Fruit fly (Drosophila melanogaster) whole organism, prepupa: ENCODE results near the gene CG15390.
A peak's percentile ranks its signal among the peaks of the same experiment; 100 is the strongest.

Experiments
- CG11294 ChIP-seq: fragments of 200-800 bp; sonication (Bioruptor generic); IDR thresholded peaks from 2 replicates; pipeline ENCODE4 v1.3.6; 2022; ENCODE audit warnings: missing biosample characterization, missing genetic modification characterization
- CG3032 ChIP-seq: fragments of 200-800 bp; optimal IDR thresholded peaks from 2 replicates; lab custom pipeline; 2019; ENCODE audit warnings: missing biosample characterization, mild to moderate bottlenecking, missing genetic modification characterization, moderate library complexity
- CG34406 ChIP-seq: fragments of 200-800 bp; sonication (Bioruptor generic); optimal IDR thresholded peaks from 3 replicates; lab custom pipeline; 2016; ENCODE audit warnings: missing biosample characterization, missing genetic modification characterization
- CG4318 ChIP-seq: fragments of 200-800 bp; sonication (Bioruptor generic); optimal IDR thresholded peaks from 3 replicates; lab custom pipeline; 2017; ENCODE audit warnings: missing biosample characterization, mild to moderate bottlenecking, missing genetic modification characterization
- CG6792 ChIP-seq: fragments of 200-800 bp; sonication (Bioruptor generic); optimal IDR thresholded peaks from 3 replicates; lab custom pipeline; 2016; ENCODE audit warnings: missing biosample characterization, missing genetic modification characterization
- CG7368 ChIP-seq: fragments of 200-800 bp; sonication (Bioruptor generic); optimal IDR thresholded peaks from 3 replicates; lab custom pipeline; 2016; ENCODE audit warnings: missing biosample characterization, missing genetic modification characterization
- CG8119 ChIP-seq: fragments of 200-800 bp; sonication (Bioruptor generic); IDR thresholded peaks from 3 replicates; pipeline ENCODE4 v1.3.6; 2022; ENCODE audit warnings: missing biosample characterization, missing genetic modification characterization
- Eip78C ChIP-seq: fragments of 200-800 bp; sonication (Bioruptor generic); peaks from one replicate; lab custom pipeline; 2016; ENCODE audit warnings: missing biosample characterization, missing genetic modification characterization
- Eip93F ChIP-seq: fragments of 200-800 bp; sonication (Bioruptor generic); optimal IDR thresholded peaks from 2 replicates; lab custom pipeline; 2016; ENCODE audit warnings: missing biosample characterization, mild to moderate bottlenecking, missing genetic modification characterization
- Ets96B ChIP-seq: fragments of 200-800 bp; optimal IDR thresholded peaks from 2 replicates; lab custom pipeline; 2019; ENCODE audit warnings: missing biosample characterization, mild to moderate bottlenecking, missing genetic modification characterization, moderate library complexity
- Hr38 ChIP-seq: sonication (Bioruptor generic); optimal IDR thresholded peaks from 2 replicates; lab custom pipeline; 2016; ENCODE audit warnings: missing biosample characterization, missing genetic modification characterization
- Hr4 ChIP-seq: fragments of 200-800 bp; sonication (Bioruptor generic); optimal IDR thresholded peaks from 3 replicates; lab custom pipeline; 2016; ENCODE audit warnings: missing biosample characterization, missing genetic modification characterization
- Met ChIP-seq: fragments of 200-800 bp; sonication (Bioruptor generic); optimal IDR thresholded peaks from 3 replicates; lab custom pipeline; 2016; ENCODE audit warnings: missing biosample characterization, missing genetic modification characterization
- OdsH ChIP-seq: fragments of 200-800 bp; sonication (Bioruptor generic); optimal IDR thresholded peaks from 3 replicates; lab custom pipeline; 2016; ENCODE audit warnings: missing biosample characterization, missing genetic modification characterization
- Smox ChIP-seq: fragments of 200-800 bp; sonication (Bioruptor generic); optimal IDR thresholded peaks from 3 replicates; lab custom pipeline; 2016; ENCODE audit warnings: missing biosample characterization, missing genetic modification characterization
- Sox15 ChIP-seq: fragments of 200-800 bp; sonication (Bioruptor generic); optimal IDR thresholded peaks from 3 replicates; lab custom pipeline; 2016; ENCODE audit warnings: missing biosample characterization, missing genetic modification characterization
- achi ChIP-seq: fragments of 200-800 bp; sonication (Bioruptor generic); optimal IDR thresholded peaks from 3 replicates; lab custom pipeline; 2016; ENCODE audit warnings: missing biosample characterization, missing genetic modification characterization
- acj6 ChIP-seq: fragments of 200-800 bp; sonication (Bioruptor generic); optimal IDR thresholded peaks from 3 replicates; lab custom pipeline; 2016; ENCODE audit warnings: missing biosample characterization, missing genetic modification characterization
- cyc ChIP-seq: fragments of 200-800 bp; sonication (Bioruptor generic); optimal IDR thresholded peaks from 3 replicates; lab custom pipeline; 2016; ENCODE audit warnings: missing biosample characterization, missing genetic modification characterization
- dac ChIP-seq: fragments of 200-800 bp; sonication (Bioruptor generic); optimal IDR thresholded peaks from 2 replicates; lab custom pipeline; 2017; ENCODE audit warnings: missing biosample characterization, mild to moderate bottlenecking, missing genetic modification characterization
- eg ChIP-seq: fragments of 200-800 bp; sonication (Bioruptor generic); IDR thresholded peaks from 3 replicates; pipeline ENCODE4 v1.3.6; 2022; ENCODE audit warnings: missing biosample characterization, missing genetic modification characterization
- fd59A ChIP-seq: fragments of 200-800 bp; sonication (Bioruptor generic); optimal IDR thresholded peaks from 2 replicates; lab custom pipeline; 2017; ENCODE audit warnings: missing biosample characterization, mild to moderate bottlenecking, missing genetic modification characterization, missing genetic modification reagents
- fd85E ChIP-seq: fragments of 200-800 bp; sonication (Bioruptor generic); optimal IDR thresholded peaks from 3 replicates; lab custom pipeline; 2016; ENCODE audit warnings: missing biosample characterization, missing genetic modification characterization
- fkh ChIP-seq: fragments of 200-800 bp; sonication (Bioruptor generic); optimal IDR thresholded peaks from 3 replicates; lab custom pipeline; 2017; ENCODE audit warnings: missing biosample characterization, mild to moderate bottlenecking, missing genetic modification characterization, moderate library complexity
- lz ChIP-seq: fragments of 200-800 bp; sonication (Bioruptor generic); optimal IDR thresholded peaks from 3 replicates; lab custom pipeline; 2016; ENCODE audit warnings: missing biosample characterization, missing genetic modification characterization
- pdm3 ChIP-seq: fragments of 200-800 bp; sonication (Bioruptor generic); optimal IDR thresholded peaks from 3 replicates; lab custom pipeline; 2016; ENCODE audit warnings: missing biosample characterization, missing genetic modification characterization
- spab ChIP-seq: fragments of 200-800 bp; sonication (Bioruptor generic); optimal IDR thresholded peaks from 2 replicates; lab custom pipeline; 2017; ENCODE audit warnings: missing biosample characterization, mild to moderate bottlenecking, missing genetic modification characterization, missing genetic modification reagents
- svp ChIP-seq: fragments of 200-800 bp; sonication (Bioruptor generic); peaks from one replicate; lab custom pipeline; 2016; ENCODE audit warnings: missing biosample characterization, missing genetic modification characterization
- topi ChIP-seq: fragments of 200-800 bp; sonication (Bioruptor generic); optimal IDR thresholded peaks from 3 replicates; lab custom pipeline; 2016; ENCODE audit warnings: missing biosample characterization, missing genetic modification characterization
- vri ChIP-seq: fragments of 200-800 bp; sonication (Bioruptor generic); optimal IDR thresholded peaks from 3 replicates; lab custom pipeline; 2016; ENCODE audit warnings: missing biosample characterization, mild to moderate bottlenecking, missing genetic modification characterization

The CG15390 gene

DNA sequence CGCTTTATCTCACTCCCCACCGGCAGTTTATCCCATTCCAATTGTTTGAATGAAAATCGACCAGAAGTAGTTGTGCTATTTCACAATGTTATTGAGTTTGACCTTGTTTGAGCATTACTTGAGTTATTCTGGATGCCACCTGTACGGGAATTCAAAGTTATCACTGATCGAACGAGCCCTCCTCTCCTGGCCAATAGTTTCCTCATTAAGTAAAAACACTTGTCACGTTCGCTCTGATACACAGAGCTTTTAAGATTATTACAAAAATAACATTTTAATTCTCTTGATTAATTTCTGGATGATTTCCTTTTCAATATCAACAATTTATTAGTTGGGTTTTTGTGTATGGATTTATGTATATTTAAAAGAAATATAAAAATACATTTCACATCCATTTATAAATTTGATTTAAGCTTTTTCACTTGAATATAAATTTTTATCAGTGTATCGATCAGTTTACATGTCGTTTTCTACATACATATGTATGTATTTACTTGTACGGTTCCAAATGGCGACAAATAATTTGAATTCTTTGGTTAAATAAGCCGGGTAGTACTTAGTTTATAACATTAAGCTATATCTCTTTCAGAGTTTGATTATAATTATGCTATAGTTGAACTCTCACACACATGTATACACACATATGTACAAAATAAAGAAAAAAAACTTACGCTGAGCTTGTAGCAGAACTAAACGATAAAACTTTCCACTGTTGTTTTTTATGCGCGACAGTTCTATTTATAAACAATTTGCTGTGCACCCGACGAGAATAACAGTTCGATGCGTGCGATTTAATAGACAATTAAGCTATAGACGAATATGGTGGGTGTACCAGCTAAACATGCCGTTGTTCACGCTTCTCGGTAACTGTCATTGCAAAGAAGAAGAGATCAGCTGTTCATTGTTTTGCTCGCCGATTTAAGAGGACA is at the start of gene CG15390, which contains the start of gene CG3609 (continued):
- peak; percentile 75 for TF ChIP-seq CG8119 (GFP tag; lab: Robert Waterston, UW)
- peak; percentile 24 for TF ChIP-seq spab
- peak; percentile 76 for TF ChIP-seq Hr38 (GFP tag; lab: Kevin White, UChicago)
- TF ChIP-seq CG11294 (GFP tag; lab: Robert Waterston, UW): peak; percentile 58; the same call in 1 of the 2 replicates
- peak; percentile 76 for TF ChIP-seq Eip93F (GFP tag; lab: Kevin White, UChicago)
- TF ChIP-seq eg (GFP tag; lab: Robert Waterston, UW): peak; percentile 88
- TF ChIP-seq Ets96B: peak; percentile 56
- peak; percentile 79 for TF ChIP-seq OdsH (GFP tag; lab: Kevin White, UChicago)
- peak; percentile 30 for TF ChIP-seq CG34406 (GFP tag; lab: Kevin White, UChicago)
- peak; percentile 85 for TF ChIP-seq lz (GFP tag; lab: Kevin White, UChicago)
- peak; percentile 20 for TF ChIP-seq CG4318 (GFP tag; lab: Kevin White, UChicago)

DNA sequence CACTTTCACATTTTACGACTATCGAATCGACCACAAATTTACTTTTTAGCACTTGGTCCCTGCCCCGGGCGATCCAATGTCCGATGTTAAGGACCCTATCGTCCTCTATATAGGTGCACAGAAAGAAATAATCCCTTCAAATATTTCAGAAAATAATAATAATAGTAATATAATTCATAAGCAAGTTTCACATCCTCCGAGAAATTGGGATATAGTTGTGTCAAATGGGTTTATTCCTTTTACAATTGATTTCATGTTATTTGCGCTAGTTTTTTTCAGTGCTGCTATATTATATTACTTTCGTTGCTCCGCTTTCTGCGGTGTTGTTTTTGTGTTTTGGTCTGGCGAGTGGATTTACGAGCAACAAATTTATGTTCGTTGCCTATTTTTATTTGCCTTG is 26.0 kb upstream of the CG15390 start:
- no peak for TF ChIP-seq topi (GFP tag; lab: Kevin White, UChicago)
- TF ChIP-seq Smox: no peak
- TF ChIP-seq cyc (GFP tag; lab: Kevin White, UChicago): no peak
- TF ChIP-seq spab: no peak
- no peak for TF ChIP-seq fd85E
- no peak for TF ChIP-seq CG7368
- no peak for TF ChIP-seq dac (GFP tag; lab: Kevin White, UChicago)
- no peak for TF ChIP-seq CG3032 (tag; lab: Kevin White, UChicago)
- TF ChIP-seq achi (GFP tag; lab: Kevin White, UChicago): no peak
- TF ChIP-seq Ets96B: no peak
- TF ChIP-seq pdm3 (GFP tag; lab: Kevin White, UChicago): no peak
- TF ChIP-seq eg (GFP tag; lab: Robert Waterston, UW): no peak
- TF ChIP-seq Sox15 (GFP tag; lab: Kevin White, UChicago): no peak
- TF ChIP-seq CG34406 (GFP tag; lab: Kevin White, UChicago): no peak
- TF ChIP-seq CG11294 (GFP tag; lab: Robert Waterston, UW): no peak
- TF ChIP-seq Hr4 (GFP tag; lab: Kevin White, UChicago): no peak
- no peak for TF ChIP-seq fd59A
- TF ChIP-seq vri: no peak
- TF ChIP-seq CG4318 (GFP tag; lab: Kevin White, UChicago): no peak

DNA sequence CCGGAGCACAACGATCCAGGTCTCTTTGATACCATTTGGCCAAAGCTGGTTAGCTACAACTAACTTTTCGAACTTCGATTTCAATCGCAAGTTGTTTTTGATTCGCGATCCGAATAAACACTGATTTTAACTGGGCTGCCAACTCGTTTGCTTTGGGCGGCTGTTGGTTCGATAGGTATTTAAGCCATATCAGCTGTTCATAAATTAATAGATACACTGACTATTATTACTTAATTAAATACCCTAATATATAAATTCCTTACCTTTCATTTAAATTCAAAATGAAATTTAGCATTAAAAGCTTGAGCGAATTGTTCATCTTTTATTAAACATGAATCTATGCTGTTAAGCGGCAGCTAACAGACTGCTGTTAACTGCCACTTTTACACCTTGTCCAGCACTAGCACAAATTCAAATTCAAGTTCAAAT is 17.3 kb upstream of the CG15390 start, which contains the start of gene CG9967:
TSS of gene CG9967 (minus strand) at position 129 of the 429 bp plus-strand sequence.
- TF ChIP-seq CG6792 (GFP tag; lab: Kevin White, UChicago): no peak
- TF ChIP-seq vri: peak; percentile 19
- TF ChIP-seq svp (GFP tag; lab: Kevin White, UChicago): no peak
- no peak for TF ChIP-seq CG3032 (tag; lab: Kevin White, UChicago)
- TF ChIP-seq topi (GFP tag; lab: Kevin White, UChicago): peak; percentile 13
- peak; percentile 14 for TF ChIP-seq pdm3 (GFP tag; lab: Kevin White, UChicago)
- peak; percentile 37 for TF ChIP-seq Eip93F (GFP tag; lab: Kevin White, UChicago)
- peak; percentile 60 for TF ChIP-seq Eip78C
- TF ChIP-seq fkh: peak; percentile 52
- peak; percentile 11 for TF ChIP-seq acj6

DNA sequence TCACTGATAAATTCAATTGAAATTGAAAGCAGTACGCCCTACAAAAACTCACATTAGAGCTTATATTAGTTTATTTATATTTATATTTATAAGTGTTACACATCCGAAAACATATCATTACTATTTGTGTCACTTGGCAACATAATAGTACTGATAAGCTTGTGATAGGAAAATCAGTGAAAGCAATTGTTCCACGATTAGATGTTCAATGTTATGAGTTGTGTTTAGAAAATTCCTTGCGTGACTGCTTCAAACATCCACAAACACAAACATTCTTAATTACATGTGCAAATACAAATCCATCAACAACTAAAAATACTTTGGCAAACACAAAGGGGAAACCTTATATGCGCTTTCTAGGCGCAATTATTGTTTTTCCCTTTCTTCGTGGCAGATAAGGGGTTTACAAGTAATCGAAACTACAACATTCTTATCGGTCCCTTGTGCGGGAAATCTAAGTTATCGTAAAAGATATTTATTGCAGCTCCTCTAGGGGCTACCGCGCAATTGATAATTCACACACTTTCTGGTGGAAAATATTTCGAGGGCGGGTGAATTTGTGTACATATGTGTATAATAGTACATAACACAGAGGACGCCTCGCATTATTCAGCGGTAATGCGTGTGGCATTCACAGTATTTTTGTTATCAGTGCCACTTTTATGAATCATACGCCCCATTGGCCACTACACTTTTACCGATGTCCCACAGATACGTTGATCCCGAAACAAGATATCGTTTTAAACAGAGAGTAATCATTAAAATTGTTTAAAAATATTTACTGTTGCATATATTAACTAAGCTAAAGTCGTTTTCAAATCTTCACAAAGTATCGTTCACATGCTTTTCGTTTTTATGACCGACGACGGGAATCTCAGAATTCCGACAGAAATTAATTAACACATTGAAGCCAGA is 12.4 kb upstream of the CG15390 start:
- no peak for TF ChIP-seq Met (GFP tag; lab: Kevin White, UChicago)
- peak; percentile 71 for TF ChIP-seq svp (GFP tag; lab: Kevin White, UChicago)
- peak; percentile 63 for TF ChIP-seq Eip78C
